Worm (Caenorhabditis elegans) whole organism, L2 larva: ENCODE data around the gene E03H12.5.

ENCODE experiments used
- C34F6.9 ChIP-seq: fragments of 150-350 bp; optimal IDR thresholded peaks from 2 replicates; lab custom pipeline; 2014; ENCODE audit warnings: missing biosample characterization, missing genetic modification characterization
- F13H6.1 ChIP-seq: sonication (generic microtip); optimal IDR thresholded peaks from 2 replicates; lab custom pipeline; 2016; ENCODE audit warnings: missing genetic modification characterization, missing compliant biosample characterization
- R02D3.7 ChIP-seq: fragments of 150-350 bp; optimal IDR thresholded peaks from 2 replicates; lab custom pipeline; 2014; ENCODE audit warnings: missing biosample characterization, missing genetic modification characterization
- Y55F3AM.14 ChIP-seq: fragments of 200-800 bp; sonication (Bioruptor generic); optimal IDR thresholded peaks from 2 replicates; lab custom pipeline; 2018; ENCODE audit warnings: mild to moderate bottlenecking, missing genetic modification characterization, missing compliant biosample characterization
- ZK546.5 ChIP-seq: sonication (generic microtip); optimal IDR thresholded peaks from 2 replicates; lab custom pipeline; 2017; ENCODE audit warnings: missing biosample characterization, missing genetic modification characterization
- alr-1 ChIP-seq: fragments of 150-350 bp; optimal IDR thresholded peaks from 2 replicates; lab custom pipeline; 2014; ENCODE audit warnings: missing biosample characterization, missing genetic modification characterization
- aly-2 ChIP-seq: fragments of 150-350 bp; optimal IDR thresholded peaks from 2 replicates; lab custom pipeline; 2014; ENCODE audit warnings: missing biosample characterization, missing genetic modification characterization
- ama-1 ChIP-seq: fragments of 150-350 bp; optimal IDR thresholded peaks from 2 replicates; lab custom pipeline; 2018; ENCODE audit warnings: inconsistent platforms
- blmp-1 ChIP-seq: sonication (generic microtip); optimal IDR thresholded peaks from 2 replicates; lab custom pipeline; 2017; ENCODE audit warnings: missing genetic modification characterization, mild to moderate bottlenecking, missing compliant biosample characterization, antibody characterized with exemption, moderate library complexity; ENCODE audit not compliant: insufficient read depth
- ceh-16 ChIP-seq: fragments of 150-350 bp; optimal IDR thresholded peaks from 2 replicates; lab custom pipeline; 2014; ENCODE audit warnings: missing biosample characterization, missing genetic modification characterization
- ceh-82 ChIP-seq: fragments of 150-350 bp; optimal IDR thresholded peaks from 2 replicates; lab custom pipeline; 2014; ENCODE audit warnings: missing biosample characterization, missing genetic modification characterization
- crh-2 ChIP-seq: sonication (generic microtip); optimal IDR thresholded peaks from 2 replicates; lab custom pipeline; 2017; ENCODE audit warnings: missing biosample characterization, missing genetic modification characterization
- dmd-4 ChIP-seq: sonication (generic microtip); optimal IDR thresholded peaks from 2 replicates; lab custom pipeline; 2017; ENCODE audit warnings: missing biosample characterization, missing genetic modification characterization
- egl-27 ChIP-seq: sonication (generic microtip); optimal IDR thresholded peaks from 3 replicates; lab custom pipeline; 2017; ENCODE audit warnings: missing biosample characterization, missing genetic modification reagents, missing genetic modification characterization
- elt-1 ChIP-seq: fragments of 150-350 bp; optimal IDR thresholded peaks from 2 replicates; lab custom pipeline; 2014; ENCODE audit warnings: missing biosample characterization, missing genetic modification characterization
- elt-3 ChIP-seq: sonication (generic microtip); optimal IDR thresholded peaks from 2 replicates; lab custom pipeline; 2017; ENCODE audit warnings: missing biosample characterization, missing genetic modification characterization
- fos-1 ChIP-seq: fragments of 150-350 bp; optimal IDR thresholded peaks from 2 replicates; lab custom pipeline; 2014; ENCODE audit warnings: missing biosample characterization, missing genetic modification characterization
- lin-11 ChIP-seq: fragments of 150-350 bp; sonication (generic microtip); optimal IDR thresholded peaks from 2 replicates; lab custom pipeline; 2014; ENCODE audit warnings: missing biosample characterization, missing genetic modification characterization, inconsistent platforms, mixed read lengths
- lsy-2 ChIP-seq, 2 experiments: fragments of 150-350 bp in 1 of 2; sonication (generic microtip) in 1 of 2; optimal IDR thresholded peaks; 2 replicates each; lab custom pipeline; 2014 to 2017; ENCODE audit warnings: missing biosample characterization in 2 of 2, missing genetic modification characterization in 2 of 2
- mab-5 ChIP-seq: fragments of 150-350 bp; optimal IDR thresholded peaks from 2 replicates; lab custom pipeline; 2014; ENCODE audit warnings: missing biosample characterization, missing genetic modification characterization
- nhr-11 ChIP-seq: fragments of 150-350 bp; optimal IDR thresholded peaks from 2 replicates; lab custom pipeline; 2014; ENCODE audit warnings: missing biosample characterization, missing genetic modification characterization
- nhr-129 ChIP-seq: fragments of 150-350 bp; optimal IDR thresholded peaks from 2 replicates; lab custom pipeline; 2014; ENCODE audit warnings: missing biosample characterization, missing genetic modification characterization
- nhr-21 ChIP-seq: fragments of 150-350 bp; optimal IDR thresholded peaks from 2 replicates; lab custom pipeline; 2014; ENCODE audit warnings: missing biosample characterization, missing genetic modification characterization
- nhr-23 ChIP-seq: fragments of 150-350 bp; optimal IDR thresholded peaks from 2 replicates; lab custom pipeline; 2014; ENCODE audit warnings: missing biosample characterization, missing genetic modification reagents, missing genetic modification characterization
- nhr-25 ChIP-seq: fragments of 150-350 bp; sonication (generic microtip); optimal IDR thresholded peaks from 3 replicates; lab custom pipeline; 2014; ENCODE audit warnings: missing biosample characterization, missing genetic modification characterization
- nhr-6 ChIP-seq: fragments of 150-350 bp; optimal IDR thresholded peaks from 2 replicates; lab custom pipeline; 2014; ENCODE audit warnings: missing biosample characterization, missing genetic modification characterization
- nhr-77 ChIP-seq: fragments of 150-350 bp; optimal IDR thresholded peaks from 2 replicates; lab custom pipeline; 2014; ENCODE audit warnings: missing biosample characterization, missing genetic modification characterization
- peb-1 ChIP-seq: fragments of 150-350 bp; optimal IDR thresholded peaks from 2 replicates; lab custom pipeline; 2014; ENCODE audit warnings: missing biosample characterization, missing genetic modification characterization
- sem-4 ChIP-seq: fragments of 150-350 bp; optimal IDR thresholded peaks from 2 replicates; lab custom pipeline; 2014; ENCODE audit warnings: missing biosample characterization, missing genetic modification reagents, missing genetic modification characterization
- skn-1 ChIP-seq: sonication (generic microtip); optimal IDR thresholded peaks from 2 replicates; lab custom pipeline; 2017; ENCODE audit warnings: missing biosample characterization, missing genetic modification characterization
- sma-3 ChIP-seq: sonication (generic microtip); optimal IDR thresholded peaks from 2 replicates; lab custom pipeline; 2016; ENCODE audit warnings: missing genetic modification reagents, missing genetic modification characterization, missing compliant biosample characterization
- sma-9 ChIP-seq, 2 experiments: fragments of 150-350 bp in 1 of 2; sonication (generic microtip) in 1 of 2; optimal IDR thresholded peaks; 2 replicates each; lab custom pipeline; 2014 to 2016; ENCODE audit warnings: missing genetic modification characterization in 2 of 2, mild to moderate bottlenecking in 1 of 2, missing biosample characterization in 1 of 2, missing compliant biosample characterization in 1 of 2, missing genetic modification reagents in 1 of 2, moderate library complexity in 1 of 2
- snpc-4 ChIP-seq: fragments of 150-350 bp; optimal IDR thresholded peaks from 2 replicates; lab custom pipeline; 2014; ENCODE audit warnings: missing biosample characterization, missing genetic modification characterization
- unc-39 ChIP-seq: fragments of 150-350 bp; optimal IDR thresholded peaks from 2 replicates; lab custom pipeline; 2014; ENCODE audit warnings: missing biosample characterization, missing genetic modification characterization
- unc-55 ChIP-seq: fragments of 150-350 bp; sonication (generic microtip); optimal IDR thresholded peaks from 3 replicates; lab custom pipeline; 2014; ENCODE audit warnings: missing biosample characterization, missing genetic modification reagents, missing genetic modification characterization
- unc-62 ChIP-seq: fragments of 150-350 bp; optimal IDR thresholded peaks from 2 replicates; lab custom pipeline; 2014; ENCODE audit warnings: missing biosample characterization, missing genetic modification reagents, missing genetic modification characterization
- zag-1 ChIP-seq: fragments of 150-350 bp; optimal IDR thresholded peaks from 2 replicates; lab custom pipeline; 2014; ENCODE audit warnings: missing biosample characterization, missing genetic modification characterization
- ztf-4 ChIP-seq: fragments of 150-350 bp; optimal IDR thresholded peaks from 2 replicates; lab custom pipeline; 2014; ENCODE audit warnings: missing biosample characterization, missing genetic modification characterization

E03H12.5 gene

ce11 chrIV:4982477-4982876 lies 5.5 kb downstream of the E03H12.5 start, which contains the start of gene E03H12.4:
Gene E03H12.4, plus strand, starts transcription at chrIV:4982596.
- TF ChIP-seq nhr-23 (tag; lab: Kevin White, UChicago) (no peak), C34F6.9 (tag; lab: Kevin White, UChicago) (no peak), ceh-82 (tag; lab: Kevin White, UChicago) (no peak), nhr-6 (tag; lab: Kevin White, UChicago) (no peak), snpc-4 (tag; lab: Kevin White, UChicago) (no peak), fos-1 (tag; lab: Kevin White, UChicago) (no peak), unc-55 (GFP tag; lab: Kevin White, UChicago) (no peak), blmp-1 (tag; lab: Kevin White, UChicago) (no peak), R02D3.7 (tag; lab: Kevin White, UChicago) (no peak), aly-2 (tag; lab: Kevin White, UChicago) (no peak), zag-1 (tag; lab: Kevin White, UChicago) (no peak), unc-62 (GFP tag; lab: Kevin White, UChicago) (no peak), ZK546.5 (tag; lab: Kevin White, UChicago) (no peak), mab-5 (tag; lab: Kevin White, UChicago) (no peak), dmd-4 (tag; lab: Kevin White, UChicago) (no peak)

- TF ChIP-seq lsy-2 (tag; optimal IDR thresholded peaks at IDR 0.05; lab: Kevin White, UChicago) (no peak), nhr-77 (tag; lab: Kevin White, UChicago) (no peak)
- TF ChIP-seq, all 48 proteins: peak for 0
Observed at ce11 chrIV:4983746-4984145, 6.7 kb downstream of the E03H12.5 start, which contains the start of gene clec-176. Gene clec-176, plus strand, starts transcription at chrIV:4984046.

ce11 chrIV:4986246-4986645 lies 9.2 kb downstream of the E03H12.5 start, which contains the start of gene clec-177:
Gene clec-177, plus strand, starts transcription at chrIV:4986546.
- TF ChIP-seq fos-1 (tag; lab: Kevin White, UChicago) (no peak), sma-3 (GFP tag; lab: Kevin White, UChicago) (no peak), snpc-4 (tag; lab: Kevin White, UChicago) (no peak), alr-1 (no peak), ceh-82 (tag; lab: Kevin White, UChicago) (no peak), nhr-77 (tag; lab: Kevin White, UChicago) (no peak), dmd-4 (tag; lab: Kevin White, UChicago) (no peak), C34F6.9 (tag; lab: Kevin White, UChicago) (no peak), nhr-129 (tag; lab: Kevin White, UChicago) (no peak)

- no peak for TF ChIP-seq nhr-6 (tag; lab: Kevin White, UChicago)
- TF ChIP-seq sma-9 (GFP tag; optimal IDR thresholded peaks at IDR 0.05; lab: Kevin White, UChicago) = no peak
- TF ChIP-seq sma-9 (tag; optimal IDR thresholded peaks at IDR 0.05; lab: Kevin White, UChicago) = no peak
- no peak for TF ChIP-seq nhr-11 (tag; lab: Kevin White, UChicago)
Observed at ce11 chrIV:4988531-4988930, 11.5 kb downstream of the E03H12.5 start, which contains the start of gene E03H12.7. Gene E03H12.7, minus strand, starts transcription at chrIV:4988631.

ce11 chrIV:4992089-4992488 lies 15.1 kb downstream of the E03H12.5 start, which contains the start of gene str-162:
Gene str-162, plus strand, starts transcription at chrIV:4992389.
- TF ChIP-seq unc-55 (GFP tag; lab: Kevin White, UChicago) = no peak
- no peak for TF ChIP-seq zag-1 (tag; lab: Kevin White, UChicago)
- no peak for TF ChIP-seq lsy-2 (tag; optimal IDR thresholded peaks at IDR 0.05; lab: Kevin White, UChicago)
- no peak for TF ChIP-seq sem-4 (tag; lab: Kevin White, UChicago)
- no peak for TF ChIP-seq peb-1
- no peak for TF ChIP-seq dmd-4 (tag; lab: Kevin White, UChicago)
- no peak for TF ChIP-seq nhr-23 (tag; lab: Kevin White, UChicago)
- TF ChIP-seq unc-39 (tag; lab: Kevin White, UChicago) = no peak
- no peak for TF ChIP-seq egl-27 (tag; lab: Kevin White, UChicago)
- no peak for TF ChIP-seq nhr-129 (tag; lab: Kevin White, UChicago)
- TF ChIP-seq blmp-1 (tag; lab: Kevin White, UChicago) = no peak
- no peak for TF ChIP-seq lin-11 (tag; lab: Kevin White, UChicago)
- TF ChIP-seq nhr-77 (tag; lab: Kevin White, UChicago) = no peak
- no peak for TF ChIP-seq ceh-16 (tag; lab: Kevin White, UChicago)
- TF ChIP-seq alr-1 = no peak
- no peak for TF ChIP-seq nhr-6 (tag; lab: Kevin White, UChicago)
- TF ChIP-seq ceh-82 (tag; lab: Kevin White, UChicago) = no peak
- TF ChIP-seq unc-62 (GFP tag; lab: Kevin White, UChicago) = no peak

- TF ChIP-seq skn-1 (tag; lab: Kevin White, UChicago) (no peak), sem-4 (tag; lab: Kevin White, UChicago) (no peak), sma-9 (GFP tag; optimal IDR thresholded peaks at IDR 0.05; lab: Kevin White, UChicago) (no peak), sma-9 (tag; optimal IDR thresholded peaks at IDR 0.05; lab: Kevin White, UChicago) (no peak), ZK546.5 (tag; lab: Kevin White, UChicago) (no peak), nhr-6 (tag; lab: Kevin White, UChicago) (no peak), nhr-23 (tag; lab: Kevin White, UChicago) (no peak), F13H6.1 (no peak), ztf-4 (tag; lab: Kevin White, UChicago) (no peak), elt-3 (no peak), ama-1 (lab: Kevin White, UChicago) (no peak), Y55F3AM.14 (GFP tag; lab: Kevin White, UChicago) (no peak), crh-2 (no peak), nhr-21 (tag; lab: Kevin White, UChicago) (no peak), elt-1 (tag; lab: Kevin White, UChicago) (no peak), unc-39 (tag; lab: Kevin White, UChicago) (no peak), zag-1 (tag; lab: Kevin White, UChicago) (no peak), nhr-25 (tag; lab: Kevin White, UChicago) (no peak), nhr-77 (tag; lab: Kevin White, UChicago) (no peak)
Observed at ce11 chrIV:4993128-4993527, 16.1 kb downstream of the E03H12.5 start.
